Worm (Caenorhabditis elegans): ENCODE data around the gene F11G11.14.

DNA sequence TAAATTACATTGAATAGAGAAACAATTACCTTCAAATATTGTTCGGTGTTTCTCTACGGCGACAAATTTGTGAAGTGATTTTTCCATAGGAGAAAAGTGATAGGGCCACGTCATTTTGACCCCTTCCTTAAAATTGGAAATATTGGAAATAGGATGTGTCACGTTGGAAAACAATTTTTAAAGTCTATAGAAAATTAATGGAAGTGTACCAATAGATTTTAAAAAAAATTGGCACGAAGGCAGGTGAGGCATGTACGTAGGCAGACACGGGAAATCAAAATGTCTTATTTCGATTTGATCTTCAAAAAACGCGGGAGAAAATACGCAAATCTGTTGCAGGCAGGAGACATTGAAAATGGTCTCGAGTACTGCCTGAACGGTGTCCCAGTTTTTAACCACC lies 25.8 kb upstream of the F11G11.14 start, which contains the start of gene C33F10.12:
- TF ChIP-seq pes-1 (GFP tag; IDR thresholded peaks at IDR 0.05) (no peak), sea-1 (GFP tag; conservative IDR thresholded peaks at IDR 0.05) (no peak), aly-1 (tag; optimal IDR thresholded peaks at IDR 0.05) (no peak), tbx-11 (GFP tag; IDR thresholded peaks at IDR 0.05) (no peak), hmbx-1 (tag; optimal IDR thresholded peaks at IDR 0.05) (no peak), ama-1 (optimal IDR thresholded peaks at IDR 0.05) (no peak), B0310.2 (tag; optimal IDR thresholded peaks at IDR 0.05) (no peak), ceh-13 (GFP tag; optimal IDR thresholded peaks at IDR 0.05) (no peak), ets-7 (tag; optimal IDR thresholded peaks at IDR 0.05) (no peak)
